Worm (Caenorhabditis elegans): ENCODE data around the gene F16B12.4.

The F16B12.4 gene

ce11 chrX:14098618-14099118 lies at the start of gene F16B12.4:
Gene F16B12.4 (minus strand): TSS chrX:14098668.
- TF ChIP-seq pha-4 (tag; optimal IDR thresholded peaks at IDR 0.05) (peak; percentile 14), tbx-8 (GFP tag; optimal IDR thresholded peaks at IDR 0.05) (no peak), mls-2 (tag; optimal IDR thresholded peaks at IDR 0.05) (no peak), nhr-237 (tag; optimal IDR thresholded peaks at IDR 0.05) (no peak), nhr-2 (tag; optimal IDR thresholded peaks at IDR 0.05) (no peak), ceh-83 (GFP tag; optimal IDR thresholded peaks at IDR 0.05) (no peak)

ce11 chrX:14147400-14147799 lies 48.9 kb upstream of the F16B12.4 start, which contains the start of gene akt-2:
Gene akt-2 (plus strand): TSS chrX:14147700.
- TF ChIP-seq nhr-2 (tag; optimal IDR thresholded peaks at IDR 0.05), result no peak
- no peak for TF ChIP-seq nhr-76 (tag; optimal IDR thresholded peaks at IDR 0.05)
- no peak for TF ChIP-seq elt-1 (tag; optimal IDR thresholded peaks at IDR 0.05; ENCODE audit: borderline replicate concordance, insufficient read depth)
- TF ChIP-seq mls-2 (tag; optimal IDR thresholded peaks at IDR 0.05), result no peak
- TF ChIP-seq tbx-8 (GFP tag; optimal IDR thresholded peaks at IDR 0.05), result no peak
- TF ChIP-seq unc-62 (GFP tag; optimal IDR thresholded peaks at IDR 0.05), result no peak
- TF ChIP-seq pha-4 (tag; optimal IDR thresholded peaks at IDR 0.05), result no peak
- TF ChIP-seq drap-1 (GFP tag; optimal IDR thresholded peaks at IDR 0.05), result no peak
- TF ChIP-seq lin-32 (GFP tag; optimal IDR thresholded peaks at IDR 0.05), result no peak

- peak; percentile 55 for TF ChIP-seq nhr-237 (tag; optimal IDR thresholded peaks at IDR 0.05)
- peak; percentile 22 for TF ChIP-seq ces-1 (GFP tag; optimal IDR thresholded peaks at IDR 0.05)
- TF ChIP-seq lin-13 (tag; optimal IDR thresholded peaks at IDR 0.05), result no peak
- TF ChIP-seq sem-2 (GFP tag; optimal IDR thresholded peaks at IDR 0.05), result no peak
- no peak for TF ChIP-seq ceh-83 (GFP tag; optimal IDR thresholded peaks at IDR 0.05)
- TF ChIP-seq hlh-1 (tag; optimal IDR thresholded peaks at IDR 0.05), result no peak
- TF ChIP-seq pha-4 (tag; optimal IDR thresholded peaks at IDR 0.05), result peak; percentile 37
- peak; percentile 69 for TF ChIP-seq unc-120 (tag; optimal IDR thresholded peaks at IDR 0.05; ENCODE audit: poor library complexity, severe bottlenecking)
- peak; percentile 18 for TF ChIP-seq mep-1 (tag; optimal IDR thresholded peaks at IDR 0.05)
- no peak for TF ChIP-seq lin-32 (GFP tag; optimal IDR thresholded peaks at IDR 0.05)
- no peak for TF ChIP-seq drap-1 (GFP tag; optimal IDR thresholded peaks at IDR 0.05)
Measured at ce11 chrX:14146740-14147140, 48.3 kb upstream of the F16B12.4 start.

ce11 chrX:14145634-14146033 lies 47.2 kb upstream of the F16B12.4 start:
- no peak for TF ChIP-seq mep-1 (tag; optimal IDR thresholded peaks at IDR 0.05)
- no peak for TF ChIP-seq nhr-2 (tag; optimal IDR thresholded peaks at IDR 0.05)
- TF ChIP-seq nhr-28 (tag; optimal IDR thresholded peaks at IDR 0.05), result no peak

ce11 chrX:14141896-14142392 lies 43.5 kb upstream of the F16B12.4 start, which contains the start of gene ceh-89:
Gene ceh-89 (plus strand): TSS chrX:14141946.
- TF ChIP-seq pha-4 (tag; optimal IDR thresholded peaks at IDR 0.05) (no peak), nhr-12 (tag; optimal IDR thresholded peaks at IDR 0.05) (no peak), tbx-8 (GFP tag; optimal IDR thresholded peaks at IDR 0.05) (no peak), unc-62 (GFP tag; optimal IDR thresholded peaks at IDR 0.05) (no peak), lsy-2 (tag; optimal IDR thresholded peaks at IDR 0.05) (no peak), blmp-1 (tag; optimal IDR thresholded peaks at IDR 0.05) (no peak), drap-1 (GFP tag; optimal IDR thresholded peaks at IDR 0.05) (no peak), snpc-4 (tag; optimal IDR thresholded peaks at IDR 0.05) (no peak), ceh-83 (GFP tag; optimal IDR thresholded peaks at IDR 0.05) (no peak), nhr-2 (tag; optimal IDR thresholded peaks at IDR 0.05) (no peak), unc-120 (tag; optimal IDR thresholded peaks at IDR 0.05; ENCODE audit: poor library complexity, severe bottlenecking) (no peak), cnd-1 (tag; optimal IDR thresholded peaks at IDR 0.05) (no peak)

- no peak for TF ChIP-seq ceh-43 (GFP tag; optimal IDR thresholded peaks at IDR 0.05)
- TF ChIP-seq ces-1 (GFP tag; optimal IDR thresholded peaks at IDR 0.05), result peak; percentile 71
- peak; percentile 54 for TF ChIP-seq nhr-2 (tag; optimal IDR thresholded peaks at IDR 0.05)
- no peak for TF ChIP-seq flh-1 (GFP tag; optimal IDR thresholded peaks at IDR 0.05)
- no peak for TF ChIP-seq unc-120 (tag; optimal IDR thresholded peaks at IDR 0.05; ENCODE audit: poor library complexity, severe bottlenecking)
Measured at ce11 chrX:14141344-14141841, 42.9 kb upstream of the F16B12.4 start.

DNA sequence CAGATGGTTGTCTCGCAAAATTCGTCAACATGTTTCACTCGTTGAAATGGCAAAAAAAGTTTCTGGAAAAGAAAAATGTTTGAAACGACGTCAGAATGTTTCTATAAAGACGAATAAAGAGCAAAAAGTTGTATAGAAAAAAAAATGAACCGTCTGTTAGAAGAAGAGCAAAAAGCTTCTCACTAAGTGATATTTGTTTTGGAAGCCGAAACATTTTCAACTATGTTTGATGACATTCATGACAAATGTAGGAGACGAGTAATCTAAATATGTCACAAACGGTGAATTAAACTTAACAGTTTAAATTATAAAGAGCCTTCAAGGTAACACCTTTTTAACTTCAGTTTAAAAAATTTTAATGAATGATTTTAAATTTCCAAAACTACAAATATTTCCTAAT lies 41.6 kb upstream of the F16B12.4 start, which contains the start of gene nkat-1:
nkat-1 (minus strand) TSS at position 101 of the 400 bp plus-strand sequence.
- no peak for TF ChIP-seq ceh-83 (GFP tag; optimal IDR thresholded peaks at IDR 0.05)
- TF ChIP-seq ham-2 (GFP tag; optimal IDR thresholded peaks at IDR 0.05), result no peak
- no peak for TF ChIP-seq unc-39 (tag; optimal IDR thresholded peaks at IDR 0.05)
- TF ChIP-seq nhr-12 (tag; optimal IDR thresholded peaks at IDR 0.05), result no peak
- no peak for TF ChIP-seq lin-13 (tag; optimal IDR thresholded peaks at IDR 0.05)
- TF ChIP-seq nhr-2 (tag; optimal IDR thresholded peaks at IDR 0.05), result no peak
- no peak for TF ChIP-seq ztf-11 (tag; optimal IDR thresholded peaks at IDR 0.05)
- TF ChIP-seq cnd-1 (tag; optimal IDR thresholded peaks at IDR 0.05), result no peak
- TF ChIP-seq bed-3 (GFP tag; optimal IDR thresholded peaks at IDR 0.05), result no peak
- no peak for TF ChIP-seq mep-1 (tag; optimal IDR thresholded peaks at IDR 0.05)

Measured in whole organism, mixed stage, embryonic.